Worm (Caenorhabditis elegans): ENCODE results near the gene snt-3.

Gene snt-3

ce11 chrV:1370914-1371313, at the start of gene snt-3:
Gene snt-3, minus strand, starts transcription at chrV:1371014.
- TF ChIP-seq hpl-2 (GFP tag; optimal IDR thresholded peaks at IDR 0.05) (no peak), mdl-1 (tag; optimal IDR thresholded peaks at IDR 0.05) (no peak), lin-39 (tag; optimal IDR thresholded peaks at IDR 0.05) (no peak), tbx-2 (tag; optimal IDR thresholded peaks at IDR 0.05) (no peak), mab-9 (GFP tag; IDR thresholded peaks at IDR 0.05) (no peak)

- TF ChIP-seq lin-15B (tag; optimal IDR thresholded peaks at IDR 0.05): no peak
- TF ChIP-seq ceh-90 (tag; optimal IDR thresholded peaks at IDR 0.05): no peak
- no peak for TF ChIP-seq nhr-84 (tag; optimal IDR thresholded peaks at IDR 0.05)
- TF ChIP-seq mep-1 (tag; optimal IDR thresholded peaks at IDR 0.05): no peak
- no peak for TF ChIP-seq C04F5.9 (tag; optimal IDR thresholded peaks at IDR 0.05)
- TF ChIP-seq ama-1 (optimal IDR thresholded peaks at IDR 0.05): no peak
- no peak for TF ChIP-seq xbp-1 (tag; optimal IDR thresholded peaks at IDR 0.05)
- no peak for TF ChIP-seq hpl-2 (GFP tag; optimal IDR thresholded peaks at IDR 0.05)
- TF ChIP-seq F16B12.6 (tag; optimal IDR thresholded peaks at IDR 0.05): no peak
- TF ChIP-seq mdl-1 (tag; optimal IDR thresholded peaks at IDR 0.05): no peak
- TF ChIP-seq egl-27 (tag; optimal IDR thresholded peaks at IDR 0.05): no peak
- no peak for TF ChIP-seq hlh-17 (GFP tag; optimal IDR thresholded peaks at IDR 0.05; ENCODE audit: borderline replicate concordance)
- no peak for TF ChIP-seq nhr-71 (tag; optimal IDR thresholded peaks at IDR 0.05)
- TF ChIP-seq snu-23 (GFP tag; optimal IDR thresholded peaks at IDR 0.05): no peak
- no peak for TF ChIP-seq tlp-1 (tag; optimal IDR thresholded peaks at IDR 0.05)
- TF ChIP-seq unc-130 (tag; optimal IDR thresholded peaks at IDR 0.05): no peak
- TF ChIP-seq sox-4 (tag; optimal IDR thresholded peaks at IDR 0.05): no peak
Measured at ce11 chrV:1416154-1416553, 45.3 kb upstream of the snt-3 start.

ce11 chrV:1414615-1415433, 44.0 kb upstream of the snt-3 start:
- TF ChIP-seq egl-13 (tag; optimal IDR thresholded peaks at IDR 0.05): peak; percentile 88
- TF ChIP-seq mab-9 (GFP tag; IDR thresholded peaks at IDR 0.05): no peak
- TF ChIP-seq nhr-71 (tag; optimal IDR thresholded peaks at IDR 0.05): peak; percentile 20
- peak; percentile 63 for TF ChIP-seq elt-2 (tag; optimal IDR thresholded peaks at IDR 0.05)
- TF ChIP-seq lin-14 (GFP tag; optimal IDR thresholded peaks at IDR 0.05): peak; percentile 61
- TF ChIP-seq nhr-47 (tag; optimal IDR thresholded peaks at IDR 0.05): peak; percentile 50
- TF ChIP-seq dsc-1 (tag; optimal IDR thresholded peaks at IDR 0.05): peak; percentile 10
- TF ChIP-seq sup-37 (GFP tag; optimal IDR thresholded peaks at IDR 0.05): no peak

ce11 chrV:1411459-1411858, 40.6 kb upstream of the snt-3 start, which contains the start of gene snt-5:
Gene snt-5, minus strand, starts transcription at chrV:1411559.
- TF ChIP-seq hpl-2 (GFP tag; optimal IDR thresholded peaks at IDR 0.05) (no peak), nhr-12 (tag; optimal IDR thresholded peaks at IDR 0.05) (no peak), efl-1 (optimal IDR thresholded peaks at IDR 0.05) (no peak), efl-1 (GFP tag; optimal IDR thresholded peaks at IDR 0.05 in 1 of 2) (peak in 1 of 2 experiments; percentile 36), egl-27 (tag; optimal IDR thresholded peaks at IDR 0.05) (no peak), elt-2 (tag; optimal IDR thresholded peaks at IDR 0.05) (no peak), nhr-90 (tag; optimal IDR thresholded peaks at IDR 0.05; ENCODE audit: poor library complexity) (no peak), ceh-88 (GFP tag; IDR thresholded peaks at IDR 0.05) (no peak), zag-1 (tag; optimal IDR thresholded peaks at IDR 0.05) (no peak)

- TF ChIP-seq nhr-12 (tag; optimal IDR thresholded peaks at IDR 0.05) (no peak), vab-15 (tag; optimal IDR thresholded peaks at IDR 0.05) (no peak), ceh-82 (tag; optimal IDR thresholded peaks at IDR 0.05) (no peak), unc-30 (tag; optimal IDR thresholded peaks at IDR 0.05) (no peak), nhr-47 (tag; optimal IDR thresholded peaks at IDR 0.05) (peak; percentile 7), ama-1 (optimal IDR thresholded peaks at IDR 0.05) (no peak), mep-1 (tag; optimal IDR thresholded peaks at IDR 0.05) (no peak), ztf-4 (tag; optimal IDR thresholded peaks at IDR 0.05) (no peak), ceh-63 (GFP tag; optimal IDR thresholded peaks at IDR 0.05) (no peak), pax-3 (tag; optimal IDR thresholded peaks at IDR 0.05) (peak; percentile 62), dsc-1 (tag; optimal IDR thresholded peaks at IDR 0.05) (peak; percentile 83), unc-130 (tag; optimal IDR thresholded peaks at IDR 0.05) (no peak), dpl-1 (GFP tag; optimal IDR thresholded peaks at IDR 0.05) (no peak), nhr-71 (tag; optimal IDR thresholded peaks at IDR 0.05) (peak; percentile 17), sox-4 (tag; optimal IDR thresholded peaks at IDR 0.05) (peak; percentile 63), isw-1 (GFP tag; IDR thresholded peaks at IDR 0.05) (no peak), efl-1 (optimal IDR thresholded peaks at IDR 0.05) (no peak), efl-1 (GFP tag; optimal IDR thresholded peaks at IDR 0.05 in 1 of 2) (no peak)
Measured at ce11 chrV:1410727-1411126, 39.9 kb upstream of the snt-3 start.
